Worm (Caenorhabditis elegans): ENCODE measurements around the gene srx-29.

- TF ChIP-seq elt-2 (tag; optimal IDR thresholded peaks at IDR 0.05), result no peak
- no peak for TF ChIP-seq pat-9 (tag; optimal IDR thresholded peaks at IDR 0.05)
- no peak for TF ChIP-seq che-1 (tag; optimal IDR thresholded peaks at IDR 0.05)
- no peak for TF ChIP-seq nhr-11 (tag; optimal IDR thresholded peaks at IDR 0.05)
- TF ChIP-seq ets-4 (tag; optimal IDR thresholded peaks at IDR 0.05), result no peak
- TF ChIP-seq fkh-10 (GFP tag; optimal IDR thresholded peaks at IDR 0.05), result no peak
- TF ChIP-seq hlh-8 (tag; optimal IDR thresholded peaks at IDR 0.05), result no peak
- no peak for TF ChIP-seq fkh-6 (tag; optimal IDR thresholded peaks at IDR 0.05)
- no peak for TF ChIP-seq pqm-1 (tag; optimal IDR thresholded peaks at IDR 0.05)
- no peak for TF ChIP-seq ceh-19 (GFP tag; optimal IDR thresholded peaks at IDR 0.05)
These were observed 13.9 kb upstream of the srx-29 start, which contains the start of gene str-101 for ce11 chrV:15711898-15712297.
